Fruit fly (Drosophila melanogaster) whole organism, larva: ENCODE measurements around the gene comm.

Source experiments
- noc ChIP-seq: fragments of 200-800 bp; sonication (Bioruptor generic); optimal IDR thresholded peaks from 3 replicates; lab custom pipeline; 2019; ENCODE audit warnings: missing biosample characterization, mild to moderate bottlenecking, missing genetic modification characterization, moderate library complexity

comm gene

DNA sequence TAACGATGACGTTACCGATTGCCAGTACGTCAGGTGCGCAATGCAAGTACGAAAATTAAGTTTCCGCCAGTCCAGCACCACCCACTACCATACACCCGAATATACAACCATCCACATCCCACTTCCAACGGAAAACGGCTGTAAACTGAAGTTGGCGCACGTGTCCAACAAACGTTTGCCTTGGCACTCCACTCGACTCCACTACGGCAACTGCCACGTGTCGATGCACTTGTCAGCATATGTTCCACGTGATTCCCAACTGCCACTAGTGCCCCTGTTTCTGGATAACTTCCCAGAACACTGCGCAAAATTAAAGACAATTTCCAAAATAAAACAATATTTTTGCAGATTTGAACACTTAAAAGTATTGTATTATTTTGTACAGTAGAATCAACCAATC, 18.0 kb upstream of the comm start:
- TF ChIP-seq noc (tag; lab: Kevin White, UChicago): no peak

- TF ChIP-seq noc (tag; lab: Kevin White, UChicago): no peak
These were observed 13.6 kb upstream of the comm start for dm6 chr3L:15741843-15742242.

- no peak for TF ChIP-seq noc (tag; lab: Kevin White, UChicago)
These were observed 12.6 kb upstream of the comm start for dm6 chr3L:15740708-15741280.

- no peak for TF ChIP-seq noc (tag; lab: Kevin White, UChicago)
These were observed 3.7 kb upstream of the comm start for dm6 chr3L:15731832-15732506.

DNA sequence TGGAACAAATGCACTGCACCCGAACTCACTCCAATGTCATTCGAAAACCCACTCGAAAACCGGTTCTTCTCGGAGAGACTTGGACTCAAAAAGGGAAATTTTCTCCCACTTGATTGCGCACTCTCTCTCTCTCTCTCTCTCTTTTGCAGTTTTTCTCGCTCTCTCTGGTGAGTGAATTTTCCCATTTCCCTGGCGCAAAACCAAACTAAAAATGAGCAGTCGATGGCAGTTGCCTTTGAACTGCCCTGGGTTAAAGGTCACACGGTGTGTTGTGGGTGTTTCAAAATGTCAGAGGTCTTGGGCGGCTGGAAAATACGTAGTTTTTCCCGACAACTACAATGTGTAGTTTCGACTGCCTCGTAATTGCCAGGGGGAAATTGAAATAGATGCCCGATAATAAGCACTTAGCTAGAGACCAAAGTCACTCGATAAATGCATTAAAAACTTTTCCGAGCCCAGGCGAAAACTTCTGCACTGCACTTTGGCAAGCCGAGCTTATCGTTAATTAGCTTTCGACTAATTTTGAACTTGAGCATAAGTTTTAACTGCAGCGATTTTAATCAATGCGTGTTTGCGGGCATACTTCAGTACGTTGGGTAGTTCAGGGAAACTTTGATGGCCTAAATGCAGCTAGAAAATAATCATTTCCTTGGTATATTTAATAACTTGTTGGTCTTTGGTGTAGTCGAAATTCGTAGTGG, 1.2 kb upstream of the comm start:
- TF ChIP-seq noc (tag; lab: Kevin White, UChicago): no peak

DNA sequence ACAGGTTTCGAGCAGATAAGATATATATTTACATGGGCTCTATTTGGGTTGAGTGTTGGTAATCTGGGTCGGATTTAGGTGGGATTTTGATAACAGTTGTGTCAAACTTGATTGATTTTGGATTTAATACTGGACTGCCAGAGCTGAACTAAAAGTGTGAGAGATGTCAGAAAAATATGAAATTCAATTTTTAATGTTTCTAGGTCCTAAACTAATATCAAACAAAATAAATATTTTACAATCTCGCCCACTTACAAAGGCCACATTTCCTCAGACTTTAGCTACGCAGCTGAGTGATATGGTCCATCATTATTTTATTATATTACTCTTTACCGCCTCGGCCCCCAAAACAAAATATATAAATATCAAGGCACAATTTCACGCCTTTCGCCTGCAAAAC, 1.4 kb downstream of the comm start:
- no peak for TF ChIP-seq noc (tag; lab: Kevin White, UChicago)

- no peak for TF ChIP-seq noc (tag; lab: Kevin White, UChicago)
These were observed 7.3 kb downstream of the comm start for dm6 chr3L:15720905-15721304.

DNA sequence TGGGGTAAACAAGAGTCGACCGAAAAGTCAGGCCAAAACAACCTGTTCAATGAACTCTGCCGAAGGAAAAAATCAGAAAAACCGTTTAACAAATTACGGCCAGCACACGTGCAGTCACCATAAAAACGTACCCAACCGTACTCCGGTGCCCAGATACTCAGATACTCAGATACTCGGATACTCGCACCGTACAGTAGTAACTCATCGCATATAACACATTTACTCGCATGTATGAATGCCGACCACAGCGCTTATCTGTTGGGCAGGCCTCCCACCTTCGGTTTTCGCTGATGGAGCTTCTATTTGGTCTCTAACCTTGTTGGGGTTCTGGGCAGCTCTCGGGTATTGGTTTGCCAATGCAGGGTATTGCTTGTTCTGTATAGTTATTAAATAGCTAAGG, 8.0 kb downstream of the comm start:
- TF ChIP-seq noc (tag; lab: Kevin White, UChicago): no peak

dm6 chr3L:15717519-15717918, 10.7 kb downstream of the comm start, which contains the start of gene CG42570:
Gene CG42570 (plus strand): TSS chr3L:15717819.
- no peak for TF ChIP-seq noc (tag; lab: Kevin White, UChicago)

- TF ChIP-seq noc (tag; lab: Kevin White, UChicago): no peak
These were observed 12.3 kb downstream of the comm start, which contains the start of gene CG42571 for dm6 chr3L:15715788-15716503. Gene CG42571 (plus strand): TSS chr3L:15716453.

dm6 chr3L:15713932-15714492, 14.2 kb downstream of the comm start:
- TF ChIP-seq noc (tag; lab: Kevin White, UChicago): peak; percentile 58

DNA sequence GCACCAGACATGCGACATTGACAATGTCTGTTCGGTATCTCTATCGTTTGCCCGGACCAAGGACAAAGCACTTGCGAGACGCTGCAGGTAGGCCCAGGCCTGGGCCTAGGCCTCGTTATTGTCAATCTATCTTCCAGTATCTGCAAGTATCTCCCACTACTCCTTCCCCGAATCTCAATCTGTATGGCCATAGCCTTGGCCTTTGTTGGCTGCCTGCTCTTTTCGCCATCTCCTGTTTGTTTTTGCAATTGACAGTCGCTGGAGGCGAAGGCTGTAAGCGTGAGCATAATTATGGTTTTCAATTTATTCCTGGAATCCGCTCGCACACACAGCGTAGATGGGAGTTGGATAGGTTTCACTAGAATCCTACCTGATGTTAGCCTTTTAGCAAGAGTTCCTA, 16.2 kb downstream of the comm start:
- no peak for TF ChIP-seq noc (tag; lab: Kevin White, UChicago)

- no peak for TF ChIP-seq noc (tag; lab: Kevin White, UChicago)
These were observed 17.1 kb downstream of the comm start for dm6 chr3L:15711164-15711563.

DNA sequence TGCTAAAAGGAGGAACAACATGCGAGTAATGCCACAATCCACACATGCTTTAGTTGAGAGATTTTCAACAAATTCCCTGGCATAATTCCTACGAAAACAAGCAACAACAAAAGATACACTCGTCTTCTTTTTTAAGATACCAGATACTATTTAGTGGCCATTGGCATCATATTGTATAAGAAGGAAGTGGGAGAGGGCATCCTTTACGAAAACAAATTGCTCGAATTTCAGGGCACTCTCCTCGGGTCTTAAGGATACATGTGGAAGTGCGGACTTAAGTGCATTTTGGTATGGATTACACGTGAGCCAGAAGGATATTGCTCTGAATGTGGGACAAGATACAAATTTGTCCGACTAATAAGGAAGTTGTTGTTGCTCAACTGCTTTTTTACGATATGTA, 18.1 kb downstream of the comm start:
- TF ChIP-seq noc (tag; lab: Kevin White, UChicago): no peak

dm6 chr3L:15708579-15708978, 19.7 kb downstream of the comm start:
- no peak for TF ChIP-seq noc (tag; lab: Kevin White, UChicago)

dm6 chr3L:15708158-15708557, 20.1 kb downstream of the comm start:
- no peak for TF ChIP-seq noc (tag; lab: Kevin White, UChicago)
